Worm (Caenorhabditis elegans): ENCODE measurements around the gene srh-34.

- TF ChIP-seq W03F9.2 (tag; optimal IDR thresholded peaks at IDR 0.05) (no peak), him-1 (tag; optimal IDR thresholded peaks at IDR 0.05) (no peak)
Measured at ce11 chrV:487980-488379, 41.5 kb upstream of the srh-34 start.

Measured in whole organism, L4/young adult.